Worm (Caenorhabditis elegans) whole organism, L3 larva: ENCODE data around the gene H20J04.4.

Source experiments
- ZK546.5 ChIP-seq: sonication (generic microtip); optimal IDR thresholded peaks from 2 replicates; lab custom pipeline; 2017; ENCODE audit warnings: missing biosample characterization, missing genetic modification characterization
- aly-2 ChIP-seq: fragments of 150-350 bp; optimal IDR thresholded peaks from 2 replicates; lab custom pipeline; 2014; ENCODE audit warnings: missing biosample characterization, missing genetic modification characterization
- ceh-28 ChIP-seq: fragments of 150-350 bp; optimal IDR thresholded peaks from 2 replicates; lab custom pipeline; 2014; ENCODE audit warnings: missing biosample characterization, missing genetic modification reagents, missing genetic modification characterization
- ceh-82 ChIP-seq: fragments of 150-350 bp; optimal IDR thresholded peaks from 2 replicates; lab custom pipeline; 2014; ENCODE audit warnings: missing biosample characterization, missing genetic modification characterization
- ceh-9 ChIP-seq: sonication (generic microtip); optimal IDR thresholded peaks from 2 replicates; lab custom pipeline; 2018; ENCODE audit warnings: missing biosample characterization, missing genetic modification characterization
- egl-27 ChIP-seq: sonication (generic microtip); optimal IDR thresholded peaks from 4 replicates; lab custom pipeline; 2017; ENCODE audit warnings: missing biosample characterization, missing genetic modification reagents, missing genetic modification characterization
- elt-1 ChIP-seq: fragments of 150-350 bp; optimal IDR thresholded peaks from 2 replicates; lab custom pipeline; 2014; ENCODE audit warnings: missing biosample characterization, missing genetic modification characterization
- elt-2 ChIP-seq: sonication (generic microtip); optimal IDR thresholded peaks from 2 replicates; lab custom pipeline; 2016; ENCODE audit warnings: missing genetic modification reagents, mild to moderate bottlenecking, missing genetic modification characterization, missing compliant biosample characterization
- elt-3 ChIP-seq, 3 experiments: fragments of 150-350 bp in 1 of 3; sonication (generic microtip) in 2 of 3; optimal IDR thresholded peaks; 2 replicates in 2 of 3; 4 replicates in 1 of 3; lab custom pipeline; 2014 to 2017; ENCODE audit warnings: missing biosample characterization in 3 of 3, missing genetic modification characterization in 3 of 3
- eor-1 ChIP-seq, 2 experiments: fragments of 150-350 bp; optimal IDR thresholded peaks; 2 replicates each; lab custom pipeline; 2014 to 2018; ENCODE audit warnings: missing biosample characterization in 2 of 2, missing genetic modification characterization in 2 of 2
- fkh-10 ChIP-seq: sonication (generic microtip); optimal IDR thresholded peaks from 2 replicates; lab custom pipeline; 2017; ENCODE audit warnings: missing biosample characterization, missing genetic modification reagents, missing genetic modification characterization
- jun-1 ChIP-seq: fragments of 150-350 bp; optimal IDR thresholded peaks from 2 replicates; lab custom pipeline; 2014; ENCODE audit warnings: missing biosample characterization, missing genetic modification reagents, missing genetic modification characterization
- lin-39 ChIP-seq: fragments of 150-350 bp; optimal IDR thresholded peaks from 2 replicates; lab custom pipeline; 2018; ENCODE audit warnings: missing biosample characterization, missing genetic modification reagents, missing genetic modification characterization
- lsy-12 ChIP-seq: sonication (generic microtip); optimal IDR thresholded peaks from 2 replicates; lab custom pipeline; 2016; ENCODE audit warnings: mild to moderate bottlenecking, missing genetic modification characterization, missing compliant biosample characterization
- mml-1 ChIP-seq: fragments of 150-350 bp; sonication (generic microtip); optimal IDR thresholded peaks from 3 replicates; lab custom pipeline; 2014; ENCODE audit warnings: missing biosample characterization, missing genetic modification characterization
- nfya-1 ChIP-seq: sonication (generic microtip); optimal IDR thresholded peaks from 2 replicates; lab custom pipeline; 2017; ENCODE audit warnings: missing genetic modification characterization, mild to moderate bottlenecking, missing compliant biosample characterization, antibody characterized with exemption, moderate library complexity; ENCODE audit not compliant: insufficient read depth
- nhr-23 ChIP-seq: fragments of 150-350 bp; optimal IDR thresholded peaks from 2 replicates; lab custom pipeline; 2014; ENCODE audit warnings: missing biosample characterization, missing genetic modification reagents, missing genetic modification characterization
- nhr-237 ChIP-seq: fragments of 150-350 bp; optimal IDR thresholded peaks from 2 replicates; lab custom pipeline; 2014; ENCODE audit warnings: missing biosample characterization, missing genetic modification characterization
- nhr-28 ChIP-seq: fragments of 150-350 bp; optimal IDR thresholded peaks from 2 replicates; lab custom pipeline; 2014; ENCODE audit warnings: missing biosample characterization, missing genetic modification characterization
- nhr-67 ChIP-seq: fragments of 150-350 bp; optimal IDR thresholded peaks from 2 replicates; lab custom pipeline; 2014; ENCODE audit warnings: missing biosample characterization, missing genetic modification characterization
- nhr-76 ChIP-seq: fragments of 150-350 bp; sonication (generic microtip); optimal IDR thresholded peaks from 5 replicates; lab custom pipeline; 2014; ENCODE audit warnings: missing biosample characterization, missing genetic modification characterization
- nhr-77 ChIP-seq: fragments of 150-350 bp; optimal IDR thresholded peaks from 2 replicates; lab custom pipeline; 2014; ENCODE audit warnings: missing biosample characterization, missing genetic modification characterization
- pha-4 ChIP-seq: fragments of 150-350 bp; optimal IDR thresholded peaks from 2 replicates; lab custom pipeline; 2014; ENCODE audit warnings: missing biosample characterization, missing genetic modification reagents, missing genetic modification characterization
- pqm-1 ChIP-seq: fragments of 150-350 bp; optimal IDR thresholded peaks from 2 replicates; lab custom pipeline; 2017; ENCODE audit warnings: missing biosample characterization, missing genetic modification characterization, inconsistent platforms
- skn-1 ChIP-seq: fragments of 150-350 bp; optimal IDR thresholded peaks from 2 replicates; lab custom pipeline; 2014; ENCODE audit warnings: missing biosample characterization, missing genetic modification characterization
- snpc-4 ChIP-seq: fragments of 150-350 bp; optimal IDR thresholded peaks from 2 replicates; lab custom pipeline; 2014; ENCODE audit warnings: missing biosample characterization, missing genetic modification characterization
- tbx-2 ChIP-seq: sonication (generic microtip); optimal IDR thresholded peaks from 2 replicates; lab custom pipeline; 2016; ENCODE audit warnings: mild to moderate bottlenecking, missing genetic modification characterization, missing compliant biosample characterization
- unc-39 ChIP-seq: sonication (generic microtip); optimal IDR thresholded peaks from 4 replicates; lab custom pipeline; 2017; ENCODE audit warnings: missing biosample characterization, missing genetic modification characterization
- zag-1 ChIP-seq: fragments of 150-350 bp; optimal IDR thresholded peaks from 2 replicates; lab custom pipeline; 2014; ENCODE audit warnings: missing biosample characterization, missing genetic modification characterization
- ztf-11 ChIP-seq: fragments of 150-350 bp; optimal IDR thresholded peaks from 2 replicates; lab custom pipeline; 2014; ENCODE audit warnings: missing biosample characterization, missing genetic modification characterization

H20J04.4 gene

DNA sequence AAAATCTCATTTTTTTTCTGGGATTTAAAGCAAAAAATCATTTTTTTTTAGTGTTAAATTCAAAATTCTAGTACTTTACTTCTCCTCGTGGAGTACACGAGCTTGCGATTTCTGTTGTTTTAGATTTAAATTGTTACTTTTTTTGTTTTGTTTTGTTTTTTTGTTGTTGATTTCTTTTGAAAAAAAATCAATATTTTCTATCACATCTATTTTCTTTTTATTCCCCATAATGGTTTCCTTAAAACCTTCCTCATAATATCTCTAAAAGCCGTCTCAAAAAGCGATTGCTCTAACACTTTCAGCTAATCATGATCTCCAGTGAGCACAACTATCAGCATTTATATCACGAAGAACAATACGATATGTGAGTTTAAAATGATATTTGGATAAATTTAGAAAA is 5.6 kb downstream of the H20J04.4 start, which contains the start of gene madf-3:
TSS of gene madf-3 (plus strand) at position 301 of the 400 bp plus-strand sequence.
- TF ChIP-seq ceh-82 (tag; lab: Kevin White, UChicago) (no peak), ceh-28 (tag; lab: Kevin White, UChicago) (no peak), nhr-23 (tag; lab: Kevin White, UChicago) (no peak), pha-4 (tag; lab: Kevin White, UChicago) (no peak), unc-39 (tag; lab: Kevin White, UChicago) (no peak), ceh-9 (tag; lab: Kevin White, UChicago) (no peak), nhr-77 (tag; lab: Kevin White, UChicago) (no peak), aly-2 (tag; lab: Kevin White, UChicago) (no peak), elt-1 (tag; lab: Kevin White, UChicago) (no peak), lsy-12 (tag; lab: Kevin White, UChicago) (no peak), jun-1 (tag; lab: Kevin White, UChicago) (no peak), nhr-67 (tag; lab: Kevin White, UChicago) (no peak), elt-3 (tag; optimal IDR thresholded peaks at IDR 0.05; lab: Kevin White, UChicago) (no peak), nhr-28 (tag; lab: Kevin White, UChicago) (no peak), ZK546.5 (tag; lab: Kevin White, UChicago) (no peak), nfya-1 (no peak)

DNA sequence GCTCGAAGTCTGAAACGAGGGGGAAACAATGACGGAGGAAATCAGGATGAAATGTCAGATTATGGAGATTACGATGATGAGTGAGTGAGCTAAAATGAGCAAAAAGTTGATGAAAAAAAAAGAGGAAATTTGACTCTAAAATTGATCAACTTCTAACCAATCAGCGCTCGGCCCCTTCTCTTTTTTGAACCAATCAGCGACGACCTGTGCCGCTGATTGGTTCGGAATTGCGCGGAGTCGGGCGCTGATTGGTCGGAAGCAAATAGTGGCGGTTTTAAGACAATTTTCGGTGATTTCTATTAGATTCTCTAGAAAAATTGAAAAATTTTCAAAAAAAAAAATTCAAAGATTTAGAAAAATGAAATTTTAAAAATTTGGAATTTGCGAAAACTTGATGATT is 8.9 kb downstream of the H20J04.4 start:
- TF ChIP-seq snpc-4 (tag; lab: Kevin White, UChicago): no peak
- peak; percentile 84 for TF ChIP-seq nfya-1

DNA sequence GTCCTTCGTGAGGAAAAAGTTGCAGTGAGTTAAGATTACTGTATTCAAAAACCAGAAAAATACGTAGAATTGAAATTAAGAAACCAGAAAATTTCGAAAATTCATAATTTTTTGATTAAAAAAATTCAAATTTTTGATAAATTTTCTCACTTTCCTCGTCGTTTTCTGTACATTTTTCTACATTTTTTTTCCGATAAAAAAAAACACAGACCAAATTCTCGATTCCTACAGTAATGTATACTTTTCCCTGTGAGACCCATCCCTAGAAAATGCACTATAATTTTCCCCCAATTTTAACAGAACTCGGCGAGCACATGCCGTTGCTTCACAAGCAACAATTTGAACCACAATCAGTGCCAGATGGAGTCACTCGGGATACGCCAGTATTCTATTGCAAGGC is 11.1 kb downstream of the H20J04.4 start, which contains the start of gene athp-2:
TSS of gene athp-2 (plus strand) at position 301 of the 400 bp plus-strand sequence.
- no peak for TF ChIP-seq nhr-67 (tag; lab: Kevin White, UChicago)
- TF ChIP-seq nhr-28 (tag; lab: Kevin White, UChicago): no peak
- no peak for TF ChIP-seq skn-1 (tag; lab: Kevin White, UChicago)
- TF ChIP-seq tbx-2: no peak
- no peak for TF ChIP-seq ZK546.5 (tag; lab: Kevin White, UChicago)
- no peak for TF ChIP-seq ceh-28 (tag; lab: Kevin White, UChicago)
- no peak for TF ChIP-seq nhr-77 (tag; lab: Kevin White, UChicago)
- no peak for TF ChIP-seq nhr-23 (tag; lab: Kevin White, UChicago)
- no peak for TF ChIP-seq mml-1 (tag; lab: Kevin White, UChicago)
- no peak for TF ChIP-seq pha-4 (tag; lab: Kevin White, UChicago)
- TF ChIP-seq jun-1 (tag; lab: Kevin White, UChicago): no peak
- no peak for TF ChIP-seq nhr-76 (tag; lab: Kevin White, UChicago)
- no peak for TF ChIP-seq egl-27 (tag; lab: Kevin White, UChicago)
- TF ChIP-seq eor-1 (tag; optimal IDR thresholded peaks at IDR 0.05; lab: Kevin White, UChicago): no peak
- no peak for TF ChIP-seq elt-2 (tag; lab: Kevin White, UChicago)
- no peak for TF ChIP-seq zag-1
- no peak for TF ChIP-seq fkh-10 (GFP tag; lab: Kevin White, UChicago)

DNA sequence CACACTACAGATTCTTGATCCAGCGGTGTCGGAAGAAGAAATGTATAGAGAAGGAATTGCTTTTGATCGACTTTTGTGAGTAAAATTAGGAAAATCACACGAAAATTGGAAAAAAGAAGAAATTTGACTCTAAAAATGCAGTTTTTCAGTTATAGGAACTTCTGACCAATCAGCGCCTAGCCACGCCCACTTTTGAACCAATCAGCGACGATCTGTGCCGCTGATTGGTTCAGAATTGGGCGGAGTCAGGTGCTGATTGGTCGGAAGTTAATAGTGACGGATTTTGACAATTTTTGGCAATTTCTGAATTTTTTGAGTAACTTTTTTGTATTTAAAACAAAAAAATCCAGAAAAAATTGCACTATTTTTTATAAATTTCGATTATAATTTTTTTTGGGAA is 12.7 kb downstream of the H20J04.4 start:
- peak; percentile 99 for TF ChIP-seq nfya-1
- TF ChIP-seq lin-39 (tag; lab: Kevin White, UChicago): no peak

DNA sequence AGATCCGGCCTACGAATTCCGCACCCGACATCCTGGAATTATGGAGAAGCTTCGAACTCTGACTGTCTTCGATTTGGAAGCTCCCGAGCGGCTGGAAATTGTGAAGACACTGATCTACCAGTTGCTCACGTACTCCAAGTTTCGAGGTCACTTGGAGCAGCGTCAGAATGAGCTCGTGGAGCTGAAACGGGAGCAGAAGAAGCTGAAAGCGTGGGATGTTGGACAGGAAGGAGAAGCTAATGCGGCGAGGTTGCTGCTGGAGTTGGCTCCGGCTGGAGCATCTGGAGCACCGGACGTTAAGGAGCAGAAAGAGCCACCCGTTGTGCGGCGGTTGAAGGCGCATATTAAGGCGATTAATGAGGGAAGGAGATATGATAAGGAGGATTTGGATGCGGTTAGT is 15.5 kb downstream of the H20J04.4 start:
- no peak for TF ChIP-seq nhr-67 (tag; lab: Kevin White, UChicago)
- TF ChIP-seq ztf-11 (tag; lab: Kevin White, UChicago): no peak
- no peak for TF ChIP-seq jun-1 (tag; lab: Kevin White, UChicago)
- TF ChIP-seq elt-2 (tag; lab: Kevin White, UChicago): no peak

DNA sequence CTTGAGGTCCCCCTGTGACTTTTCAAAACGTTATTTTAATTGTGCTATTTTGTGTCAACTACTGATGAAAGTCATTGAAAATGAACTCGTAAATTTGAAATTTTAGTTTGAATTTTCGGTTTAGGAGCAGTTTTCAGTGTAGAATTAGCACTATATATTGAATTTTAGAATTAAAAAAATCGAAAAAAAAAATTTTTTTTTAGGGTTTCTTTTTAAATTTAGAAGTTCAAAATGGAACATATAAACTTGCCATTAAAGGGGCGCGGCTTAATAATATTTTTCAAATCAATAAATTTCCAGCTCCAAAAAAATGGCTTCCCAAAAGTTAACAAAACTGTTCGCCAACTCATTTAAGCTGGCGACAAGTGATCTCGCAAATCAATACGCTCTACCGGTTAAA is 22.1 kb downstream of the H20J04.4 start, which contains the start of gene H20J04.9:
TSS of gene H20J04.9 (plus strand) at position 301 of the 400 bp plus-strand sequence.
- TF ChIP-seq nhr-237 (tag; lab: Kevin White, UChicago) (no peak), pha-4 (tag; lab: Kevin White, UChicago) (no peak), pqm-1 (tag; lab: Kevin White, UChicago) (no peak)
